Worm (Caenorhabditis elegans) whole organism, L3 larva: ENCODE data around the gene Y53F4B.24.

ENCODE experiments used
- R02D3.7 ChIP-seq: fragments of 150-350 bp; optimal IDR thresholded peaks from 2 replicates; lab custom pipeline; 2014; ENCODE audit warnings: missing biosample characterization, missing genetic modification characterization
- aly-2 ChIP-seq: fragments of 150-350 bp; optimal IDR thresholded peaks from 2 replicates; lab custom pipeline; 2014; ENCODE audit warnings: missing biosample characterization, missing genetic modification characterization
- ama-1 ChIP-seq: fragments of 150-350 bp; optimal IDR thresholded peaks from 2 replicates; lab custom pipeline; 2018
- lin-39 ChIP-seq: fragments of 150-350 bp; optimal IDR thresholded peaks from 2 replicates; lab custom pipeline; 2018; ENCODE audit warnings: missing biosample characterization, missing genetic modification reagents, missing genetic modification characterization
- nhr-11 ChIP-seq: fragments of 150-350 bp; optimal IDR thresholded peaks from 2 replicates; lab custom pipeline; 2014; ENCODE audit warnings: missing biosample characterization, missing genetic modification characterization
- nhr-12 ChIP-seq: fragments of 150-350 bp; optimal IDR thresholded peaks from 2 replicates; lab custom pipeline; 2014; ENCODE audit warnings: missing biosample characterization, missing genetic modification characterization
- nhr-237 ChIP-seq: fragments of 150-350 bp; optimal IDR thresholded peaks from 2 replicates; lab custom pipeline; 2014; ENCODE audit warnings: missing biosample characterization, missing genetic modification characterization
- pqm-1 ChIP-seq: fragments of 150-350 bp; optimal IDR thresholded peaks from 2 replicates; lab custom pipeline; 2017; ENCODE audit warnings: missing biosample characterization, missing genetic modification characterization, inconsistent platforms
- snpc-4 ChIP-seq: fragments of 150-350 bp; optimal IDR thresholded peaks from 2 replicates; lab custom pipeline; 2014; ENCODE audit warnings: missing biosample characterization, missing genetic modification characterization
- ztf-4 ChIP-seq: fragments of 150-350 bp; optimal IDR thresholded peaks from 2 replicates; lab custom pipeline; 2014; ENCODE audit warnings: missing biosample characterization, missing genetic modification characterization

- TF ChIP-seq snpc-4 (tag; lab: Kevin White, UChicago) (no peak), pqm-1 (tag; lab: Kevin White, UChicago) (no peak), ama-1 (lab: Kevin White, UChicago) (no peak), lin-39 (tag; lab: Kevin White, UChicago) (no peak), nhr-11 (tag; lab: Kevin White, UChicago) (no peak), R02D3.7 (tag; lab: Kevin White, UChicago) (no peak), nhr-237 (tag; lab: Kevin White, UChicago) (no peak), aly-2 (tag; lab: Kevin White, UChicago) (no peak), ztf-4 (tag; lab: Kevin White, UChicago) (no peak), nhr-12 (no peak)
Measured at ce11 chrII:15175643-15176042, 41.4 kb upstream of the Y53F4B.24 start, which contains the start of gene Y53F4B.36.
